Fruit fly (Drosophila melanogaster): Measurements from ENCODE around the gene D19A.

Gene D19A

dm6 chr3L:6215976-6216786 lies 27.3 kb upstream of the D19A start (continued):
- TF ChIP-seq CG1529 (GFP tag; optimal IDR thresholded peaks at IDR 0.05) (no peak), ftz-f1 (GFP tag; optimal IDR thresholded peaks at IDR 0.05) (no peak), peb (GFP tag; IDR thresholded peaks at IDR 0.05) (no peak), stc (GFP tag; IDR thresholded peaks at IDR 0.05) (no peak), HLHmδ (GFP tag; optimal IDR thresholded peaks at IDR 0.05) (peak; percentile 22), CG1233 (GFP tag; optimal IDR thresholded peaks at IDR 0.05) (peak; percentile 77), Poxn (GFP tag; IDR thresholded peaks at IDR 0.05) (no peak), CG42726 (GFP tag; IDR thresholded peaks at IDR 0.05; ENCODE audit: partially characterized antibody) (no peak), vfl (GFP tag; optimal IDR thresholded peaks at IDR 0.05) (no peak), ranshi (GFP tag; IDR thresholded peaks at IDR 0.05) (no peak), CG31388 (GFP tag; optimal IDR thresholded peaks at IDR 0.05) (no peak), CG16863 (GFP tag; optimal IDR thresholded peaks at IDR 0.05) (no peak), pros (GFP tag; optimal IDR thresholded peaks at IDR 0.05) (peak; percentile 58), CG12391 (tag; optimal IDR thresholded peaks at IDR 0.05) (peak; percentile 14), trh (GFP tag; optimal IDR thresholded peaks at IDR 0.05) (no peak), CG13894 (tag; optimal IDR thresholded peaks at IDR 0.05) (no peak), Hey (tag; optimal IDR thresholded peaks at IDR 0.05) (peak; percentile 33), CG33557 (GFP tag; optimal IDR thresholded peaks at IDR 0.05) (peak; percentile 47), CG5180 (GFP tag; optimal IDR thresholded peaks at IDR 0.05) (peak; percentile 64), H2.0 (GFP tag; IDR thresholded peaks at IDR 0.05) (no peak), nerfin-1 (tag; optimal IDR thresholded peaks at IDR 0.05) (no peak), inv (GFP tag; IDR thresholded peaks at IDR 0.05; ENCODE audit: partially characterized antibody) (no peak), oc (tag; optimal IDR thresholded peaks at IDR 0.05) (no peak), fd96Cb (tag; optimal IDR thresholded peaks at IDR 0.05) (peak; percentile 17), dpn (GFP tag; optimal IDR thresholded peaks at IDR 0.05) (no peak), CG10267 (tag; optimal IDR thresholded peaks at IDR 0.05) (no peak), ara (GFP tag; IDR thresholded peaks at IDR 0.05) (no peak), NK7.1 (GFP tag; optimal IDR thresholded peaks at IDR 0.05) (no peak), wek (GFP tag; optimal IDR thresholded peaks at IDR 0.05) (peak; percentile 73), twi (tag; optimal IDR thresholded peaks at IDR 0.05) (peak; percentile 88), ewg (GFP tag; optimal IDR thresholded peaks at IDR 0.05) (no peak), kah (GFP tag; optimal IDR thresholded peaks at IDR 0.05) (peak; percentile 55), CG4820 (GFP tag; optimal IDR thresholded peaks at IDR 0.05) (no peak), CG17361 (GFP tag; IDR thresholded peaks at IDR 0.05) (no peak), CG16815 (GFP tag; optimal IDR thresholded peaks at IDR 0.05) (no peak), CG12219 (GFP tag; optimal IDR thresholded peaks at IDR 0.05) (no peak), CG12104 (GFP tag; optimal IDR thresholded peaks at IDR 0.05) (peak; percentile 25), caup (GFP tag; optimal IDR thresholded peaks at IDR 0.05; ENCODE audit: severe bottlenecking) (peak; percentile 61), CG30431 (GFP tag; optimal IDR thresholded peaks at IDR 0.05) (no peak), Camta (GFP tag; optimal IDR thresholded peaks at IDR 0.05) (no peak), zfh1 (GFP tag; IDR thresholded peaks at IDR 0.05) (no peak), bigmax (GFP tag; optimal IDR thresholded peaks at IDR 0.05) (peak; percentile 47), slbo (GFP tag; IDR thresholded peaks at IDR 0.05) (no peak), CG8478 (optimal IDR thresholded peaks at IDR 0.05) (no peak), aop (GFP tag; IDR thresholded peaks at IDR 0.05) (no peak), CG3163 (GFP tag; optimal IDR thresholded peaks at IDR 0.05) (no peak), CG6254 (GFP tag; optimal IDR thresholded peaks at IDR 0.05) (peak; percentile 25), CG11723 (GFP tag; optimal IDR thresholded peaks at IDR 0.05) (no peak), klu (GFP tag; IDR thresholded peaks at IDR 0.05) (no peak), CG6654 (GFP tag; optimal IDR thresholded peaks at IDR 0.05) (no peak)
